Fruit fly (Drosophila melanogaster) whole organism: ENCODE data around the gene Dop2R.

Experiments
- pan ChIP-seq: fragments of >200 bp; optimal IDR thresholded peaks from 2 replicates; lab custom pipeline; 2017
- psq ChIP-seq: fragments of >200 bp; optimal IDR thresholded peaks from 2 replicates; lab custom pipeline; 2017
- usp ChIP-seq: fragments of >200 bp; optimal IDR thresholded peaks from 2 replicates; lab custom pipeline; 2017; ENCODE audit warnings: missing biosample characterization, missing genetic modification characterization, mixed read lengths

dm6 chrX:19960881-19961347 lies 101.6 kb downstream of the Dop2R start, which contains the start of gene Nep3:
- TF ChIP-seq usp (GFP tag; lab: Kevin White, UChicago) = no peak
- TF ChIP-seq pan (lab: Kevin White, UChicago) = no peak
- no peak for TF ChIP-seq psq (lab: Kevin White, UChicago)
